Worm (Caenorhabditis elegans) whole organism, L4 larva: ENCODE measurements around the gene frpr-16.

Source experiments
- D1046.2 ChIP-seq: fragments of 200-800 bp; sonication (Bioruptor generic); IDR thresholded peaks from 2 replicates; pipeline ENCODE4 v1.3.6; 2022; ENCODE audit warnings: missing genetic modification characterization, missing compliant biosample characterization
- F26F4.8 ChIP-seq: fragments of 200-800 bp; sonication (Bioruptor generic); conservative IDR thresholded peaks from 2 replicates; pipeline ENCODE4 v1.3.6; 2022; ENCODE audit warnings: missing genetic modification characterization, missing compliant biosample characterization
- F37D6.2 ChIP-seq: sonication (generic microtip); optimal IDR thresholded peaks from 2 replicates; lab custom pipeline; 2016; ENCODE audit warnings: mild to moderate bottlenecking, missing genetic modification characterization, missing compliant biosample characterization
- T20F7.1 ChIP-seq: fragments of 200-800 bp; sonication (Bioruptor generic); optimal IDR thresholded peaks from 2 replicates; lab custom pipeline; 2018; ENCODE audit warnings: mild to moderate bottlenecking, missing genetic modification characterization, missing compliant biosample characterization
- Y105C5A.15 ChIP-seq: fragments of 200-800 bp; sonication (Bioruptor generic); IDR thresholded peaks from 2 replicates; pipeline ENCODE4 v1.3.6; 2022; ENCODE audit warnings: missing genetic modification characterization, missing compliant biosample characterization
- Y5F2A.4 ChIP-seq: fragments of 200-800 bp; sonication (Bioruptor generic); optimal IDR thresholded peaks from 2 replicates; lab custom pipeline; 2018; ENCODE audit warnings: mild to moderate bottlenecking, missing genetic modification characterization, missing compliant biosample characterization
- aha-1 ChIP-seq: fragments of 150-350 bp; peaks from one replicate; lab custom pipeline; 2014; ENCODE audit warnings: missing biosample characterization, missing genetic modification characterization
- arid-1 ChIP-seq: fragments of 200-800 bp; sonication (Bioruptor generic); conservative IDR thresholded peaks from 2 replicates; pipeline ENCODE4 v1.3.6; 2022; ENCODE audit warnings: missing genetic modification reagents, missing genetic modification characterization, missing compliant biosample characterization
- ceh-44 ChIP-seq: fragments of 200-800 bp; sonication (Bioruptor generic); IDR thresholded peaks from 2 replicates; pipeline ENCODE4 v1.3.6; 2022; ENCODE audit warnings: missing genetic modification reagents, missing genetic modification characterization, missing compliant biosample characterization
- ceh-82 ChIP-seq: sonication (generic microtip); optimal IDR thresholded peaks from 2 replicates; lab custom pipeline; 2017; ENCODE audit warnings: missing biosample characterization, missing genetic modification characterization
- ces-1 ChIP-seq: fragments of 150-350 bp; sonication (generic microtip); optimal IDR thresholded peaks from 4 replicates; lab custom pipeline; 2014; ENCODE audit warnings: missing biosample characterization, missing genetic modification reagents, missing genetic modification characterization
- dmd-6 ChIP-seq: fragments of 200-800 bp; sonication (Bioruptor generic); IDR thresholded peaks from 2 replicates; pipeline ENCODE4 v1.3.6; 2022; ENCODE audit warnings: missing genetic modification reagents, missing genetic modification characterization, missing compliant biosample characterization
- dpl-1 ChIP-seq: fragments of 150-350 bp; optimal IDR thresholded peaks from 2 replicates; lab custom pipeline; 2014; ENCODE audit warnings: missing biosample characterization, missing genetic modification reagents, missing genetic modification characterization
- dve-1 ChIP-seq: sonication (generic microtip); optimal IDR thresholded peaks from 2 replicates; lab custom pipeline; 2017; ENCODE audit warnings: antibody characterized with exemption, mild to moderate bottlenecking, missing genetic modification characterization, missing compliant biosample characterization; ENCODE audit not compliant: insufficient read depth
- egl-43 ChIP-seq: fragments of 200-800 bp; sonication (Bioruptor generic); IDR thresholded peaks from 2 replicates; pipeline ENCODE4 v1.3.6; 2022; ENCODE audit warnings: missing genetic modification reagents, missing genetic modification characterization, missing compliant biosample characterization
- hlh-11 ChIP-seq: fragments of 200-800 bp; sonication (Bioruptor generic); optimal IDR thresholded peaks from 2 replicates; lab custom pipeline; 2018; ENCODE audit warnings: mild to moderate bottlenecking, missing genetic modification characterization, missing compliant biosample characterization
- hlh-30 ChIP-seq: sonication (generic microtip); optimal IDR thresholded peaks from 2 replicates; lab custom pipeline; 2017; ENCODE audit warnings: antibody characterized with exemption, mild to moderate bottlenecking, missing genetic modification characterization, missing compliant biosample characterization; ENCODE audit not compliant: insufficient read depth
- hmg-1.1 ChIP-seq: fragments of 200-800 bp; sonication (Bioruptor generic); IDR thresholded peaks from 2 replicates; pipeline ENCODE4 v1.3.6; 2022; ENCODE audit warnings: missing genetic modification reagents, missing genetic modification characterization, missing compliant biosample characterization
- jun-1 ChIP-seq: fragments of 150-350 bp; optimal IDR thresholded peaks from 2 replicates; lab custom pipeline; 2014; ENCODE audit warnings: missing biosample characterization, missing genetic modification reagents, missing genetic modification characterization
- lin-13 ChIP-seq: fragments of 150-350 bp; optimal IDR thresholded peaks from 2 replicates; lab custom pipeline; 2014; ENCODE audit warnings: missing biosample characterization, missing genetic modification reagents, missing genetic modification characterization
- lin-29 ChIP-seq: fragments of 200-800 bp; sonication (Bioruptor generic); IDR thresholded peaks from 2 replicates; pipeline ENCODE4 v1.3.6; 2022; ENCODE audit warnings: missing genetic modification reagents, missing genetic modification characterization, missing compliant biosample characterization
- lin-39 ChIP-seq: fragments of 150-350 bp; optimal IDR thresholded peaks from 2 replicates; lab custom pipeline; 2014; ENCODE audit warnings: missing biosample characterization, missing genetic modification reagents, missing genetic modification characterization
- lsy-2 ChIP-seq, 2 experiments: fragments of 150-350 bp in 1 of 2; sonication (generic microtip) in 1 of 2; optimal IDR thresholded peaks; 2 replicates each; lab custom pipeline; 2014 to 2017; ENCODE audit warnings: missing biosample characterization in 2 of 2, missing genetic modification characterization in 2 of 2
- madf-5 ChIP-seq, 2 experiments: fragments of 200-800 bp; sonication (Bioruptor generic); IDR thresholded peaks; 2 replicates each; pipeline ENCODE4 v1.3.6; 2022; ENCODE audit warnings: missing compliant biosample characterization in 2 of 2, missing genetic modification characterization in 2 of 2
- madf-9 ChIP-seq: fragments of 200-800 bp; sonication (Bioruptor generic); conservative IDR thresholded peaks from 2 replicates; pipeline ENCODE4 v1.3.6; 2022; ENCODE audit warnings: missing genetic modification reagents, missing genetic modification characterization, missing compliant biosample characterization
- mep-1 ChIP-seq: fragments of 150-350 bp; sonication (generic microtip); optimal IDR thresholded peaks from 3 replicates; lab custom pipeline; 2014; ENCODE audit warnings: missing biosample characterization, missing genetic modification characterization
- mes-2 ChIP-seq: sonication (generic microtip); optimal IDR thresholded peaks from 2 replicates; lab custom pipeline; 2016; ENCODE audit warnings: missing genotype, mild to moderate bottlenecking, missing genetic modification characterization, missing compliant biosample characterization; ENCODE audit not compliant: poor library complexity, severe bottlenecking
- mxl-3 ChIP-seq: fragments of 200-800 bp; sonication (Bioruptor generic); optimal IDR thresholded peaks from 2 replicates; lab custom pipeline; 2018; ENCODE audit warnings: mild to moderate bottlenecking, missing genetic modification characterization, missing compliant biosample characterization
- nhr-10 ChIP-seq: fragments of 150-350 bp; optimal IDR thresholded peaks from 2 replicates; lab custom pipeline; 2014; ENCODE audit warnings: missing biosample characterization, missing genetic modification characterization
- nhr-25 ChIP-seq: sonication (generic microtip); optimal IDR thresholded peaks from 2 replicates; lab custom pipeline; 2017; ENCODE audit warnings: missing genetic modification characterization, mild to moderate bottlenecking, missing compliant biosample characterization, antibody characterized with exemption, moderate library complexity, borderline replicate concordance; ENCODE audit not compliant: insufficient read depth
- nhr-28 ChIP-seq: fragments of 150-350 bp; optimal IDR thresholded peaks from 2 replicates; lab custom pipeline; 2014; ENCODE audit warnings: missing biosample characterization, missing genetic modification characterization
- nhr-42 ChIP-seq: fragments of 200-800 bp; sonication (Bioruptor generic); IDR thresholded peaks from 2 replicates; pipeline ENCODE4 v1.3.6; 2022; ENCODE audit warnings: missing genetic modification characterization, missing compliant biosample characterization
- nhr-77 ChIP-seq: fragments of 150-350 bp; optimal IDR thresholded peaks from 2 replicates; lab custom pipeline; 2014; ENCODE audit warnings: missing biosample characterization, missing genetic modification characterization
- pha-4 ChIP-seq, 2 experiments: fragments of 150-350 bp in 1 of 2; fragments of 200-800 bp in 1 of 2; sonication (Bioruptor generic) in 1 of 2; IDR thresholded peaks in 1 of 2; optimal IDR thresholded peaks in 1 of 2; 2 replicates each; pipeline versions ENCODE4 v1.3.6 to Lab custom; 2014 to 2022; ENCODE audit warnings: missing genetic modification characterization in 2 of 2, missing genetic modification reagents in 2 of 2, missing biosample characterization in 1 of 2, missing compliant biosample characterization in 1 of 2
- php-3 ChIP-seq: fragments of 200-800 bp; sonication (Bioruptor generic); IDR thresholded peaks from 2 replicates; pipeline ENCODE4 v1.3.6; 2022; ENCODE audit warnings: missing genetic modification reagents, missing genetic modification characterization, missing compliant biosample characterization
- spr-1 ChIP-seq: sonication (generic microtip); optimal IDR thresholded peaks from 2 replicates; lab custom pipeline; 2016; ENCODE audit warnings: mild to moderate bottlenecking, missing genetic modification characterization, missing compliant biosample characterization
- tag-97 ChIP-seq: fragments of 200-800 bp; sonication (Bioruptor generic); IDR thresholded peaks from 2 replicates; pipeline ENCODE4 v1.3.6; 2022; ENCODE audit warnings: missing genetic modification characterization, missing compliant biosample characterization
- unc-130 ChIP-seq: sonication (generic microtip); optimal IDR thresholded peaks from 2 replicates; lab custom pipeline; 2016; ENCODE audit warnings: missing genetic modification reagents, missing genetic modification characterization, missing compliant biosample characterization
- unc-62 ChIP-seq, 3 experiments: fragments of 150-350 bp in 1 of 3; sonication (generic microtip); optimal IDR thresholded peaks in 2 of 3; peaks in 1 of 3; 1 replicate in 1 of 3; 2 replicates in 2 of 3; lab custom pipeline; 2014 to 2017; ENCODE audit warnings: missing biosample characterization in 3 of 3, missing genetic modification characterization in 3 of 3, missing genetic modification reagents in 3 of 3, missing genotype in 1 of 3
- vab-7 ChIP-seq: fragments of 200-800 bp; sonication (Bioruptor generic); IDR thresholded peaks from 2 replicates; pipeline ENCODE4 v1.3.6; 2022; ENCODE audit warnings: missing genetic modification reagents, missing genetic modification characterization, missing compliant biosample characterization
- ztf-7 ChIP-seq: fragments of 150-350 bp; optimal IDR thresholded peaks from 2 replicates; lab custom pipeline; 2014; ENCODE audit warnings: missing biosample characterization, missing genetic modification characterization

Gene frpr-16

DNA sequence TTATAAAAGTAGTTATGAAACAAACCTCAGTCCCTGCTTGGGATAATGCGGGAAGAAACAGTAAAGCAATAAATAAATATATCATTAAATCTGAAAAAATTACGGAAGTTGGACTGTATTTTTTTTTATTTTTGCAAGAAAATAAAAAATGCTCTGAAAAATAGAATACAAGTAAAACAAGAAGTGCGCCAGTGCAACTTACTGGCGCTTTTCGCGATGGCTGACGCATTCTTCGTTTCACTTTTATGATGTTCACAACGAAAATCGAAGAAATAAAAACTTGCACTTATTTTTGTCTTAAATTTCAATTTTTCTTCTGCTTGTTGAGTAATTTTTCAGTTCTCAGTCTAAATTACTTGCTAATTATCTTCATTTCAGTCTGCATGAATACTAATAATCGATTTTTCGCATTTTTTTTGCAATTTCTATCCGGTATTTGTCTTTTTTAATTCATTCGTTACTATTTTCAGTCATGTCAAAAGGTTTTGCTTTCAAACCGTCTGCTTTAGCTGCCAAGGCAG lies 16.7 kb upstream of the frpr-16 start, which contains the start of the genes R12C12.6 and ran-5 (continued):
- TF ChIP-seq T20F7.1 (GFP tag; lab: Kevin White, UChicago), result peak; percentile 79
- TF ChIP-seq pha-4 (GFP tag; IDR thresholded peaks at IDR 0.05; lab: Robert Waterston, UW), result peak; percentile 57; the same call in 1 of the 2 replicates
- TF ChIP-seq pha-4 (tag; optimal IDR thresholded peaks at IDR 0.05; lab: Kevin White, UChicago), result peak; percentile 69
- peak; percentile 16 for TF ChIP-seq lin-13 (GFP tag; lab: Kevin White, UChicago)
- TF ChIP-seq nhr-77, result peak; percentile 32
- TF ChIP-seq nhr-28 (tag; lab: Kevin White, UChicago), result peak; percentile 62
- 0 out of 2 replicates have a peak, but pooled peaks have one; percentile 37 for TF ChIP-seq madf-9 (GFP tag; lab: Robert Waterston, UW)
- peak; percentile 68 for TF ChIP-seq hlh-11
- TF ChIP-seq F37D6.2 (tag; lab: Kevin White, UChicago), result peak; percentile 56
- TF ChIP-seq Y105C5A.15 (GFP tag; lab: Robert Waterston, UW), result no peak
- TF ChIP-seq dve-1 (tag; lab: Kevin White, UChicago), result peak; percentile 78
- 0 out of 2 replicates have a peak, but pooled peaks have one; percentile 34 for TF ChIP-seq lin-29 (GFP tag; lab: Robert Waterston, UW)
- TF ChIP-seq dmd-6, result peak; percentile 79
- TF ChIP-seq hlh-30 (tag; lab: Kevin White, UChicago), result peak; percentile 71
- peak; percentile 74 for TF ChIP-seq spr-1 (tag; lab: Kevin White, UChicago)
- peak; percentile 71; the same call in 1 of the 2 replicates for TF ChIP-seq nhr-42 (GFP tag; lab: Robert Waterston, UW)

DNA sequence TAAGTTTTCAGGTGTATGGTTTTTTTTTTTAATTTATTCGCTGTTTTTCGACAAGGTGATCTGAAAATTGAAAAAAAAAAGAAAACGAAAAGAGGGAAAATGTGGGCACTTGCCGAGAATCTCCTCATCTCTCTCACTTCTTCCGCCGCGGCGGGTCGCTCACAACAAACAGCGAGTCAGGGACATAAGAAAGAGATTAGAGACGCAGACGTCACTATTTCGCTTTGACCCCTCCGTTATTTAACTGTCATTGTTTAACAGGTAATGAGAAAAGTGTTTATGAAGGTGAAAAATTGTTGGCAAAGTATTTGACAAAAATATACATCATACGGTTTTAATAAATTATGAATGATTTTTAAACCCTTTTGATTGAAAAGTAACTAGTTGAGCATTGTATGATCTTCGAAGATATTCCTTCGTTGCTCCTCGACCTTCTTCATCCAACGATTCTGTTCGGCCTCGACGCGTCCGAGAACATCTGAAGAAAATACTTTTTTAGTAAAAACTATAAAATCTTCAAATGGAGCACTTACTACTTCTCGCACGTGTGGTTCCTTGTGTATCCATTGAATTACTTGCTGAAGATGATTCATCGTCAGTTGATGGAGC lies 15.1 kb upstream of the frpr-16 start:
- peak; percentile 54 for TF ChIP-seq aha-1
- no peak for TF ChIP-seq dpl-1
- peak in 1 of 2 experiments; percentile 31 for TF ChIP-seq lsy-2 (tag; optimal IDR thresholded peaks at IDR 0.05; lab: Kevin White, UChicago)
- TF ChIP-seq nhr-77, result no peak
- no peak for TF ChIP-seq ces-1
- TF ChIP-seq unc-62 (GFP tag; optimal IDR thresholded peaks at IDR 0.05 in 1 of 2; lab: Kevin White, UChicago), result peak in 1 of 2 experiments; percentile 62
- TF ChIP-seq unc-62 (tag; optimal IDR thresholded peaks at IDR 0.05; lab: Kevin White, UChicago), result no peak
- peak; percentile 46; the same call in 1 of the 2 replicates for TF ChIP-seq hmg-1.1 (GFP tag; lab: Robert Waterston, UW)
- peak; percentile 13 for TF ChIP-seq hlh-30 (tag; lab: Kevin White, UChicago)
- peak; percentile 56 for TF ChIP-seq mes-2
- TF ChIP-seq F26F4.8 (GFP tag; lab: Robert Waterston, UW), result no peak

DNA sequence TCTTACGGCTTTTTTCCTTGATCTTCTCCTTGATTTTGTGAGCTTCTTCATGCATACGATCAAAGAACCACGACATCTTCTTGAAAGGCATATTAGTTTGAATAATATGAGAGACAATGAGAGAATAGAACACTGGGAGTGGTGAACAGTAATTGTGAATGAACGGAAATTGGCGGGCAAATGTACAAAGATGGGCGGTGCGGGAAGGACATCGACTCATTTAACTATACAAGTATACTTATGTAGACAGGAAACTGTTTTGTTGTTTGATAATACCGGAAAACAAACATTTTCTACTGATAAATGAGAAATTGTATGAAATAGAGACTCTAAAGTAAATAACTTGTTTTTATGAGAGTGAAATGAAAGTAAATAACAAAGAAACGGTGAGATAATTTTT lies 14.0 kb upstream of the frpr-16 start, which contains the start of gene R12C12.5:
R12C12.5 (minus strand) TSS at position 101 of the 400 bp plus-strand sequence.
- TF ChIP-seq mxl-3 (no peak), mes-2 (no peak), D1046.2 (GFP tag; lab: Robert Waterston, UW) (no peak), pha-4 (GFP tag; IDR thresholded peaks at IDR 0.05; lab: Robert Waterston, UW) (no peak), pha-4 (tag; optimal IDR thresholded peaks at IDR 0.05; lab: Kevin White, UChicago) (no peak), nhr-28 (tag; lab: Kevin White, UChicago) (no peak), ceh-82 (tag; lab: Kevin White, UChicago) (no peak), arid-1 (GFP tag; lab: Robert Waterston, UW) (no peak), madf-5 (GFP tag; IDR thresholded peaks at IDR 0.05; lab: Robert Waterston, UW) (no peak), nhr-10 (no peak), php-3 (GFP tag; lab: Robert Waterston, UW) (no peak), lin-39 (tag; lab: Kevin White, UChicago) (no peak), unc-130 (GFP tag; lab: Kevin White, UChicago) (no peak), ces-1 (no peak)

DNA sequence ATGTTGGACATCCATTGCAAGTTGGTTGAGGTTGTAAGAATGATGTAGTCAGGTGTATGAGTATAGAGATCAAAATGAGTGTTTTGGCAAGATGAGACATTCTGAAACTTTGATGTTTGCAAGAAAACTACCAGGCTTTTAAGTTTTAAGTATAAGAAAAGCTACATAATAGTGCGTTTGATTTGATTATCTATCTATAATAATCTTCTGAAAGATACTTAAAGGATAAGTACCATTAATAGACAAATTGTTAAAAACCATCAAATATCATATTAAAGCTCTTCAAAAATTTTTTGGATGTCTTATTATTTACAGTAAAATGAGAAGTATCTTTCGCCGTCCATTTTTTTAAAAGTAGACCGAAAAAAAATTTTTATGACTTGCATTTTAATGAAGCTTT lies 12.2 kb upstream of the frpr-16 start, which contains the start of gene R12C12.10:
R12C12.10 (minus strand) TSS at position 101 of the 400 bp plus-strand sequence.
- no peak for TF ChIP-seq hlh-11
- no peak for TF ChIP-seq mep-1
- TF ChIP-seq Y5F2A.4 (GFP tag; lab: Kevin White, UChicago), result no peak
- no peak for TF ChIP-seq tag-97 (GFP tag; lab: Robert Waterston, UW)
- TF ChIP-seq egl-43 (GFP tag; lab: Robert Waterston, UW), result no peak
- no peak for TF ChIP-seq vab-7 (GFP tag; lab: Robert Waterston, UW)
- TF ChIP-seq ces-1, result no peak
- no peak for TF ChIP-seq ceh-44
- no peak for TF ChIP-seq ztf-7
- no peak for TF ChIP-seq madf-5 (GFP tag; IDR thresholded peaks at IDR 0.05; lab: Robert Waterston, UW)
- TF ChIP-seq jun-1 (tag; lab: Kevin White, UChicago), result no peak
- TF ChIP-seq nhr-25 (tag; lab: Kevin White, UChicago), result no peak
- no peak for TF ChIP-seq nhr-42 (GFP tag; lab: Robert Waterston, UW)
